Worm (Caenorhabditis elegans) whole organism, L3 larva: ENCODE results near the gene dpy-10.

Experiments used
- ZK546.5 ChIP-seq: sonication (generic microtip); optimal IDR thresholded peaks from 2 replicates; lab custom pipeline; 2017; ENCODE audit warnings: missing biosample characterization, missing genetic modification characterization
- ceh-16 ChIP-seq: sonication (generic microtip); optimal IDR thresholded peaks from 2 replicates; lab custom pipeline; 2017; ENCODE audit warnings: missing biosample characterization, missing genetic modification characterization
- ceh-28 ChIP-seq: fragments of 150-350 bp; optimal IDR thresholded peaks from 2 replicates; lab custom pipeline; 2014; ENCODE audit warnings: missing biosample characterization, missing genetic modification reagents, missing genetic modification characterization
- ceh-9 ChIP-seq: sonication (generic microtip); optimal IDR thresholded peaks from 2 replicates; lab custom pipeline; 2018; ENCODE audit warnings: missing biosample characterization, missing genetic modification characterization
- egl-27 ChIP-seq: sonication (generic microtip); optimal IDR thresholded peaks from 4 replicates; lab custom pipeline; 2017; ENCODE audit warnings: missing biosample characterization, missing genetic modification reagents, missing genetic modification characterization
- egl-5 ChIP-seq: fragments of 150-350 bp; optimal IDR thresholded peaks from 2 replicates; lab custom pipeline; 2017; ENCODE audit warnings: missing biosample characterization, missing genetic modification reagents, missing genetic modification characterization, inconsistent platforms
- elt-2 ChIP-seq: sonication (generic microtip); optimal IDR thresholded peaks from 2 replicates; lab custom pipeline; 2016; ENCODE audit warnings: missing genetic modification reagents, mild to moderate bottlenecking, missing genetic modification characterization, missing compliant biosample characterization
- eor-1 ChIP-seq, 2 experiments: fragments of 150-350 bp; optimal IDR thresholded peaks; 2 replicates each; lab custom pipeline; 2014 to 2018; ENCODE audit warnings: missing biosample characterization in 2 of 2, missing genetic modification characterization in 2 of 2
- fkh-10 ChIP-seq: sonication (generic microtip); optimal IDR thresholded peaks from 2 replicates; lab custom pipeline; 2017; ENCODE audit warnings: missing biosample characterization, missing genetic modification reagents, missing genetic modification characterization
- jun-1 ChIP-seq: fragments of 150-350 bp; optimal IDR thresholded peaks from 2 replicates; lab custom pipeline; 2014; ENCODE audit warnings: missing biosample characterization, missing genetic modification reagents, missing genetic modification characterization
- lin-15B ChIP-seq: fragments of 150-350 bp; optimal IDR thresholded peaks from 2 replicates; lab custom pipeline; 2014; ENCODE audit warnings: missing biosample characterization, missing genetic modification characterization
- lin-39 ChIP-seq: fragments of 150-350 bp; optimal IDR thresholded peaks from 2 replicates; lab custom pipeline; 2018; ENCODE audit warnings: missing biosample characterization, missing genetic modification reagents, missing genetic modification characterization
- lsy-12 ChIP-seq: sonication (generic microtip); optimal IDR thresholded peaks from 2 replicates; lab custom pipeline; 2016; ENCODE audit warnings: mild to moderate bottlenecking, missing genetic modification characterization, missing compliant biosample characterization
- mdl-1 ChIP-seq: fragments of 150-350 bp; optimal IDR thresholded peaks from 2 replicates; lab custom pipeline; 2014; ENCODE audit warnings: missing biosample characterization, missing genetic modification characterization
- mml-1 ChIP-seq: fragments of 150-350 bp; sonication (generic microtip); optimal IDR thresholded peaks from 3 replicates; lab custom pipeline; 2014; ENCODE audit warnings: missing biosample characterization, missing genetic modification characterization
- nhr-11 ChIP-seq: fragments of 150-350 bp; optimal IDR thresholded peaks from 2 replicates; lab custom pipeline; 2014; ENCODE audit warnings: missing biosample characterization, missing genetic modification characterization
- nhr-12 ChIP-seq: fragments of 150-350 bp; optimal IDR thresholded peaks from 2 replicates; lab custom pipeline; 2014; ENCODE audit warnings: missing biosample characterization, missing genetic modification characterization
- nhr-23 ChIP-seq: fragments of 150-350 bp; optimal IDR thresholded peaks from 2 replicates; lab custom pipeline; 2014; ENCODE audit warnings: missing biosample characterization, missing genetic modification reagents, missing genetic modification characterization
- nhr-237 ChIP-seq: fragments of 150-350 bp; optimal IDR thresholded peaks from 2 replicates; lab custom pipeline; 2014; ENCODE audit warnings: missing biosample characterization, missing genetic modification characterization
- nhr-25 ChIP-seq: sonication (generic microtip); optimal IDR thresholded peaks from 2 replicates; lab custom pipeline; 2017; ENCODE audit warnings: missing biosample characterization, missing genetic modification characterization
- nhr-28 ChIP-seq: fragments of 150-350 bp; optimal IDR thresholded peaks from 2 replicates; lab custom pipeline; 2014; ENCODE audit warnings: missing biosample characterization, missing genetic modification characterization
- nhr-43 ChIP-seq: sonication (generic microtip); optimal IDR thresholded peaks from 2 replicates; lab custom pipeline; 2016; ENCODE audit warnings: mild to moderate bottlenecking, missing genetic modification characterization, missing compliant biosample characterization; ENCODE audit not compliant: poor library complexity, severe bottlenecking
- nhr-67 ChIP-seq: fragments of 150-350 bp; optimal IDR thresholded peaks from 2 replicates; lab custom pipeline; 2014; ENCODE audit warnings: missing biosample characterization, missing genetic modification characterization
- nhr-77 ChIP-seq: fragments of 150-350 bp; optimal IDR thresholded peaks from 2 replicates; lab custom pipeline; 2014; ENCODE audit warnings: missing biosample characterization, missing genetic modification characterization
- pha-4 ChIP-seq: fragments of 150-350 bp; optimal IDR thresholded peaks from 2 replicates; lab custom pipeline; 2014; ENCODE audit warnings: missing biosample characterization, missing genetic modification reagents, missing genetic modification characterization
- pqm-1 ChIP-seq: fragments of 150-350 bp; optimal IDR thresholded peaks from 2 replicates; lab custom pipeline; 2017; ENCODE audit warnings: missing biosample characterization, missing genetic modification characterization, inconsistent platforms
- sea-2 ChIP-seq: fragments of 150-350 bp; sonication (generic microtip); optimal IDR thresholded peaks from 4 replicates; lab custom pipeline; 2014; ENCODE audit warnings: missing biosample characterization, missing genetic modification reagents, missing genetic modification characterization
- skn-1 ChIP-seq: fragments of 150-350 bp; optimal IDR thresholded peaks from 2 replicates; lab custom pipeline; 2014; ENCODE audit warnings: missing biosample characterization, missing genetic modification characterization
- tbx-2 ChIP-seq: sonication (generic microtip); optimal IDR thresholded peaks from 2 replicates; lab custom pipeline; 2016; ENCODE audit warnings: mild to moderate bottlenecking, missing genetic modification characterization, missing compliant biosample characterization
- unc-39 ChIP-seq: sonication (generic microtip); optimal IDR thresholded peaks from 4 replicates; lab custom pipeline; 2017; ENCODE audit warnings: missing biosample characterization, missing genetic modification characterization
- ztf-11 ChIP-seq: fragments of 150-350 bp; optimal IDR thresholded peaks from 2 replicates; lab custom pipeline; 2014; ENCODE audit warnings: missing biosample characterization, missing genetic modification characterization
- ztf-4 ChIP-seq: fragments of 150-350 bp; optimal IDR thresholded peaks from 2 replicates; lab custom pipeline; 2014; ENCODE audit warnings: missing biosample characterization, missing genetic modification characterization

dpy-10 gene

ce11 chrII:6682918-6683317 is 29.1 kb downstream of the dpy-10 start:
- TF ChIP-seq nhr-25 (tag; lab: Kevin White, UChicago) = peak; percentile 14
- TF ChIP-seq ztf-4 (tag; lab: Kevin White, UChicago) = no peak

DNA sequence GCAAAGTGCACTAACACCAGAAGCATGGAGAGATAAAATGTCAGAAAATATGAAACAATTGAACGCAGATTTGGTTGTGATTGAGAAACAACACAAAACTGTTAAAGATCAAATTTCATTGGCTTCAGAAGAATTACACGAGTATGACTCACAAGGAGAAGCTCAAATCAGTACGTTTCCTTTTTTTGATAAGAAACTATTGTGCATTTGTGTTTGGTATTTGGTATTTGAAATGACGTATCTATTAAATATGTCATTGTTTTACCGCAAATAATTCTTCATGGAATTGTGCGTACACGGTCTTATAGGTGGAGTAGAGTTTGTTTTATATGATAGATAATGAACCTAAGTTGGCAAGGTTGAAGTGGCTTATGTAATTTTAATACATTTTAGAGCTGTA is 30.5 kb downstream of the dpy-10 start:
- TF ChIP-seq elt-2 (tag; lab: Kevin White, UChicago) (peak; percentile 59), nhr-237 (tag; lab: Kevin White, UChicago) (no peak), pqm-1 (peak; percentile 76), lin-15B (tag; lab: Kevin White, UChicago) (no peak)

DNA sequence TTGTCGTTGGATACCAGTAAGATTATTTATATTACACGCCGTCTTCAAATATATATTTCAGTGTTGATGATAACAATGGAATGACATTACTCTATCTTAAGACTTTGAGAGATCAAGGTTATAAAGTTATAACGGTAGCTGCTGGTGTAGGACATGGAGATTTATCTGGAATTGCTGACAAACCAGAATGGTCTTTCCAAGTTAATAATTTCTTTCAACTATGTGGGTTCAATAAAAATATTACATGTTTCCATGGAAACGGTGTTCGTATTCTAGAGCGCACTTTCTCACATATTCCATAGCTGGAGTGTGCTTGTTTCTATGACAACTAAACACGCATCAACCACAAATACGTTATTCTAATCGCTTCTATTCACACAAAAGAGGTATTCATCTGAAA is 32.3 kb downstream of the dpy-10 start, which contains the start of gene ift-74:
Gene ift-74 (plus strand): TSS at position 301 of the 400 bp plus-strand sequence.
- no peak for TF ChIP-seq fkh-10 (GFP tag; lab: Kevin White, UChicago)
- TF ChIP-seq nhr-237 (tag; lab: Kevin White, UChicago) = no peak
- no peak for TF ChIP-seq eor-1 (tag; optimal IDR thresholded peaks at IDR 0.05; lab: Kevin White, UChicago)
- no peak for TF ChIP-seq egl-27 (tag; lab: Kevin White, UChicago)
- no peak for TF ChIP-seq pha-4 (tag; lab: Kevin White, UChicago)
- TF ChIP-seq unc-39 = no peak
- no peak for TF ChIP-seq ZK546.5 (tag; lab: Kevin White, UChicago)
- TF ChIP-seq sea-2 (GFP tag; lab: Kevin White, UChicago) = no peak
- no peak for TF ChIP-seq nhr-28
- no peak for TF ChIP-seq nhr-67 (tag; lab: Kevin White, UChicago)
- no peak for TF ChIP-seq ztf-4 (tag; lab: Kevin White, UChicago)
- no peak for TF ChIP-seq ceh-9
- no peak for TF ChIP-seq ceh-16 (tag; lab: Kevin White, UChicago)

- TF ChIP-seq pqm-1 (peak; percentile 62), nhr-23 (tag; lab: Kevin White, UChicago) (no peak), elt-2 (tag; lab: Kevin White, UChicago) (peak; percentile 86)
These were observed 38.1 kb downstream of the dpy-10 start, which contains the start of gene H43E16.1 for ce11 chrII:6673894-6674293. Gene H43E16.1 (plus strand): TSS chrII:6674268.

DNA sequence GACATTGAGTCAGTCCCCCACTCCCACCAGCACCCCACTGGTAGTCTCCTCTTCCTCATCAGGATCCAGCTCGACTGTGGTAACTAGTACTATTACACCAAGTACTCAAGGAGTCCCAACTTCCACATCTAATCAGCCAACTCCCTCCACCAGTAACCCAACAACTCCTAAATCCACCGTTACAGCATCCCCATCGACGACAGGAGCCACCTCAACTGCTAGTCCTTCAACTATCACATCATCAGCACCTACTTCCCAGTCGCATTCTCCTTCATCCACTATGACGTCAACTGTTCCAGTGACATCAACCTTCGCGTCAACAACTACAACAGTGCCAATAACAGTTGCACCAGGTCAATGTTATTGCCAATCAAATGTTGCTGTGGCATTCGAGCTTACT is 43.5 kb downstream of the dpy-10 start:
- no peak for TF ChIP-seq egl-27 (tag; lab: Kevin White, UChicago)
- TF ChIP-seq skn-1 (tag; lab: Kevin White, UChicago) = no peak
- TF ChIP-seq nhr-12 = no peak
- no peak for TF ChIP-seq lin-39 (tag; lab: Kevin White, UChicago)
- no peak for TF ChIP-seq pqm-1
- no peak for TF ChIP-seq lsy-12
- TF ChIP-seq egl-5 (tag; lab: Kevin White, UChicago) = no peak
- TF ChIP-seq lin-15B (tag; lab: Kevin White, UChicago) = no peak
- TF ChIP-seq jun-1 = no peak
- no peak for TF ChIP-seq nhr-11 (tag; lab: Kevin White, UChicago)
- TF ChIP-seq ztf-4 (tag; lab: Kevin White, UChicago) = no peak
- no peak for TF ChIP-seq ceh-16 (tag; lab: Kevin White, UChicago)
- no peak for TF ChIP-seq ceh-28
- TF ChIP-seq ceh-9 = no peak
- no peak for TF ChIP-seq ztf-11 (tag; lab: Kevin White, UChicago)
- no peak for TF ChIP-seq nhr-43 (tag; lab: Kevin White, UChicago)
- no peak for TF ChIP-seq nhr-237 (tag; lab: Kevin White, UChicago)
- TF ChIP-seq nhr-67 (tag; lab: Kevin White, UChicago) = no peak
- no peak for TF ChIP-seq mdl-1

- TF ChIP-seq ceh-28 (no peak), ztf-11 (tag; lab: Kevin White, UChicago) (no peak), nhr-237 (tag; lab: Kevin White, UChicago) (no peak), unc-39 (no peak), tbx-2 (no peak), nhr-77 (no peak), ceh-9 (no peak), elt-2 (tag; lab: Kevin White, UChicago) (no peak), lin-39 (tag; lab: Kevin White, UChicago) (no peak), pqm-1 (no peak), mml-1 (no peak)
These were observed 44.5 kb downstream of the dpy-10 start for ce11 chrII:6667534-6667933.
